Fruit fly (Drosophila melanogaster) whole organism, prepupa: Measurements from ENCODE around the gene Gbeta13F.

Experiments
- CG34406 ChIP-seq: fragments of 200-800 bp; sonication (Bioruptor generic); optimal IDR thresholded peaks from 3 replicates; lab custom pipeline; 2016; ENCODE audit warnings: missing biosample characterization, missing genetic modification characterization
- CG6792 ChIP-seq: fragments of 200-800 bp; sonication (Bioruptor generic); optimal IDR thresholded peaks from 3 replicates; lab custom pipeline; 2016; ENCODE audit warnings: missing biosample characterization, missing genetic modification characterization
- Lpt ChIP-seq: fragments of 200-800 bp; sonication (Bioruptor generic); optimal IDR thresholded peaks from 3 replicates; lab custom pipeline; 2016; ENCODE audit warnings: missing biosample characterization, missing genetic modification characterization
- fd85E ChIP-seq: fragments of 200-800 bp; sonication (Bioruptor generic); optimal IDR thresholded peaks from 3 replicates; lab custom pipeline; 2016; ENCODE audit warnings: missing biosample characterization, missing genetic modification characterization
- pdm3 ChIP-seq: fragments of 200-800 bp; sonication (Bioruptor generic); optimal IDR thresholded peaks from 3 replicates; lab custom pipeline; 2016; ENCODE audit warnings: missing biosample characterization, missing genetic modification characterization
- salr ChIP-seq, 2 experiments: fragments of 200-800 bp; sonication (Bioruptor generic); optimal IDR thresholded peaks; 3 replicates each; lab custom pipeline; 2016 to 2018; ENCODE audit warnings: missing biosample characterization in 2 of 2, missing genetic modification characterization in 2 of 2, mild to moderate bottlenecking in 1 of 2
- vri ChIP-seq: fragments of 200-800 bp; sonication (Bioruptor generic); optimal IDR thresholded peaks from 3 replicates; lab custom pipeline; 2016; ENCODE audit warnings: missing biosample characterization, mild to moderate bottlenecking, missing genetic modification characterization

DNA sequence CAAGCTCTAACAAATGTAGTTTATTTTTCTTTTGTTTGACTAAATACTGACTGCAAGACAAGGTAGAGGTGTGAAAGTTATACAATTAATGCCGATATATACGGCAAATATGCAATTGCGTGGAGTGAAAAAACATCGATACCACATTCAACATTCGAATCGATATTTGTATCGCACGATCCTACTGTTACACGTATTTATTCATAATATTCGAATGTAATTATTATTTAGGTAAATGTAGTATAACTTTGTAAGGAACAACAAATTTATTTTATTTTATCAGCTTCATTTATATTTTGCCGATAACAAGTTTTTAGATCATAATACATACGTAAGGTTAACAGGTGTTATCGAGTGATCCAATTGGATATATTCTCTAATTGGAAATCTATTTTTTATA, 24.5 kb upstream of the Gbeta13F start, which contains the start of gene Chc:
- TF ChIP-seq Lpt (GFP tag; lab: Kevin White, UChicago), result no peak
- TF ChIP-seq vri (GFP tag; lab: Kevin White, UChicago), result no peak
- TF ChIP-seq CG6792 (GFP tag; lab: Kevin White, UChicago), result no peak
- TF ChIP-seq fd85E, result no peak
- no peak for TF ChIP-seq pdm3 (GFP tag; lab: Kevin White, UChicago)
- TF ChIP-seq salr (GFP tag; optimal IDR thresholded peaks at IDR 0.05; lab: Kevin White, UChicago), result no peak
- TF ChIP-seq CG34406 (GFP tag; lab: Kevin White, UChicago), result no peak
